Worm (Caenorhabditis elegans) whole organism, young adult: Measurements from ENCODE around the gene W08E12.5.
A peak's percentile ranks its signal among the peaks of the same experiment; 100 is the strongest.

Experiments used
- B0019.2 ChIP-seq: fragments of 200-800 bp; sonication (Bioruptor generic); conservative IDR thresholded peaks from 2 replicates; pipeline ENCODE4 v1.3.6; 2022; ENCODE audit warnings: missing genetic modification reagents, missing genetic modification characterization, missing compliant biosample characterization
- B0035.1 ChIP-seq: sonication (generic microtip); optimal IDR thresholded peaks from 2 replicates; lab custom pipeline; 2016; ENCODE audit warnings: missing genetic modification characterization, mild to moderate bottlenecking, missing compliant biosample characterization, missing genotype, missing genetic modification reagents
- B0261.1 ChIP-seq: sonication (generic microtip); optimal IDR thresholded peaks from 2 replicates; lab custom pipeline; 2016; ENCODE audit warnings: mild to moderate bottlenecking, missing genetic modification characterization, moderate library complexity, missing compliant biosample characterization
- C06A6.2 ChIP-seq: fragments of 200-800 bp; sonication (Bioruptor generic); conservative IDR thresholded peaks from 2 replicates; pipeline ENCODE4 v1.3.6; 2022; ENCODE audit warnings: missing genetic modification characterization, missing compliant biosample characterization
- C17E4.6 ChIP-seq: fragments of 200-800 bp; sonication (Bioruptor generic); IDR thresholded peaks from 2 replicates; pipeline ENCODE4 v1.3.6; 2022; ENCODE audit warnings: missing genetic modification reagents, missing genetic modification characterization, missing compliant biosample characterization
- F39B2.1 ChIP-seq: fragments of 200-800 bp; sonication (Bioruptor generic); IDR thresholded peaks from 2 replicates; pipeline ENCODE4 v1.3.6; 2022; ENCODE audit warnings: missing genetic modification reagents, missing genetic modification characterization, missing compliant biosample characterization
- F52B5.7 ChIP-seq: sonication (generic microtip); optimal IDR thresholded peaks from 2 replicates; lab custom pipeline; 2016; ENCODE audit warnings: mild to moderate bottlenecking, missing genetic modification characterization, missing compliant biosample characterization
- F57C9.4 ChIP-seq: sonication (generic microtip); optimal IDR thresholded peaks from 2 replicates; lab custom pipeline; 2017; ENCODE audit warnings: mild to moderate bottlenecking, missing genetic modification characterization, missing compliant biosample characterization
- K11D2.4 ChIP-seq: fragments of 200-800 bp; sonication (Bioruptor generic); IDR thresholded peaks from 2 replicates; pipeline ENCODE4 v1.3.6; 2022; ENCODE audit warnings: missing genetic modification reagents, missing genetic modification characterization, missing compliant biosample characterization
- T26A5.8 ChIP-seq: sonication (generic microtip); optimal IDR thresholded peaks from 2 replicates; lab custom pipeline; 2016; ENCODE audit warnings: missing genetic modification characterization, missing compliant biosample characterization
- Y53F4B.3 ChIP-seq: fragments of 200-800 bp; sonication (Bioruptor generic); IDR thresholded peaks from 2 replicates; pipeline ENCODE4 v1.3.6; 2022; ENCODE audit warnings: missing genetic modification reagents, missing genetic modification characterization, missing compliant biosample characterization
- Y56A3A.18 ChIP-seq: fragments of 200-800 bp; sonication (Bioruptor generic); IDR thresholded peaks from 2 replicates; pipeline ENCODE4 v1.3.6; 2022; ENCODE audit warnings: missing genetic modification reagents, missing genetic modification characterization, missing compliant biosample characterization
- Y67H2A.10 ChIP-seq: fragments of 200-800 bp; sonication (Bioruptor generic); conservative IDR thresholded peaks from 2 replicates; pipeline ENCODE4 v1.3.6; 2022; ENCODE audit warnings: missing genetic modification reagents, missing genetic modification characterization, missing compliant biosample characterization
- aptf-3 ChIP-seq: fragments of 200-800 bp; sonication (Bioruptor generic); IDR thresholded peaks from 2 replicates; pipeline ENCODE4 v1.3.6; 2022; ENCODE audit warnings: missing genetic modification characterization, missing compliant biosample characterization
- atf-7 ChIP-seq: sonication (generic microtip); optimal IDR thresholded peaks from 2 replicates; lab custom pipeline; 2017; ENCODE audit warnings: mild to moderate bottlenecking, missing genetic modification characterization, missing compliant biosample characterization
- attf-3 ChIP-seq: fragments of 200-800 bp; sonication (Bioruptor generic); conservative IDR thresholded peaks from 2 replicates; pipeline ENCODE4 v1.3.6; 2022; ENCODE audit warnings: missing genetic modification reagents, missing genetic modification characterization, missing compliant biosample characterization
- attf-6 ChIP-seq: fragments of 200-800 bp; sonication (Bioruptor generic); IDR thresholded peaks from 2 replicates; pipeline ENCODE4 v1.3.6; 2022; ENCODE audit warnings: missing genetic modification reagents, missing genetic modification characterization, missing compliant biosample characterization
- ccch-3 ChIP-seq: fragments of 200-800 bp; sonication (Bioruptor generic); optimal IDR thresholded peaks from 2 replicates; lab custom pipeline; 2018; ENCODE audit warnings: mild to moderate bottlenecking, missing genetic modification characterization, missing compliant biosample characterization
- cebp-1 ChIP-seq, 2 experiments: fragments of 200-800 bp in 1 of 2; sonication (Bioruptor generic) in 1 of 2; sonication (generic microtip) in 1 of 2; IDR thresholded peaks in 1 of 2; optimal IDR thresholded peaks in 1 of 2; 2 replicates each; pipeline versions ENCODE4 v1.3.6 to Lab custom; 2017 to 2022; ENCODE audit warnings: missing compliant biosample characterization in 2 of 2, missing genetic modification characterization in 2 of 2, mild to moderate bottlenecking in 1 of 2, missing genetic modification reagents in 1 of 2, moderate library complexity in 1 of 2
- ceh-79 ChIP-seq: sonication (generic microtip); optimal IDR thresholded peaks from 2 replicates; lab custom pipeline; 2017; ENCODE audit warnings: mild to moderate bottlenecking, missing genetic modification characterization, missing compliant biosample characterization
- efl-1 ChIP-seq: fragments of 150-350 bp; optimal IDR thresholded peaks from 2 replicates; lab custom pipeline; 2014; ENCODE audit warnings: missing biosample characterization, missing genetic modification reagents, missing genetic modification characterization
- egrh-3 ChIP-seq: fragments of 200-800 bp; sonication (Bioruptor generic); IDR thresholded peaks from 2 replicates; pipeline ENCODE4 v1.3.6; 2022; ENCODE audit warnings: missing genetic modification reagents, missing genetic modification characterization, missing compliant biosample characterization
- ets-4 ChIP-seq: fragments of 200-800 bp; sonication (Bioruptor generic); optimal IDR thresholded peaks from 2 replicates; lab custom pipeline; 2018; ENCODE audit warnings: mild to moderate bottlenecking, missing genetic modification characterization, missing compliant biosample characterization
- fkh-3 ChIP-seq: sonication (generic microtip); optimal IDR thresholded peaks from 2 replicates; lab custom pipeline; 2016; ENCODE audit warnings: mild to moderate bottlenecking, missing genetic modification characterization, missing compliant biosample characterization
- gei-17 ChIP-seq: fragments of 200-800 bp; sonication (Bioruptor generic); optimal IDR thresholded peaks from 2 replicates; lab custom pipeline; 2018; ENCODE audit warnings: mild to moderate bottlenecking, missing genetic modification characterization, missing compliant biosample characterization
- hlh-12 ChIP-seq: sonication (generic microtip); optimal IDR thresholded peaks from 2 replicates; lab custom pipeline; 2016; ENCODE audit warnings: missing genetic modification characterization, missing compliant biosample characterization
- hlh-26 ChIP-seq: fragments of 200-800 bp; sonication (Bioruptor generic); conservative IDR thresholded peaks from 2 replicates; pipeline ENCODE4 v1.3.6; 2022; ENCODE audit warnings: missing genetic modification reagents, missing genetic modification characterization, missing compliant biosample characterization
- lin-26 ChIP-seq: fragments of 200-800 bp; sonication (Bioruptor generic); IDR thresholded peaks from 2 replicates; pipeline ENCODE4 v1.3.6; 2022; ENCODE audit warnings: missing genetic modification reagents, missing genetic modification characterization, missing compliant biosample characterization
- lin-35 ChIP-seq, 3 experiments: fragments of 150-350 bp in 2 of 3; sonication (generic microtip) in 1 of 3; optimal IDR thresholded peaks; 2 replicates each; lab custom pipeline; 2014 to 2018; ENCODE audit warnings: missing biosample characterization in 3 of 3, missing genetic modification characterization in 3 of 3, missing genetic modification reagents in 3 of 3
- lir-1 ChIP-seq: fragments of 200-800 bp; sonication (Bioruptor generic); conservative IDR thresholded peaks from 2 replicates; pipeline ENCODE4 v1.3.6; 2022; ENCODE audit warnings: missing genetic modification reagents, missing genetic modification characterization, missing compliant biosample characterization
- madf-10 ChIP-seq: sonication (generic microtip); optimal IDR thresholded peaks from 2 replicates; lab custom pipeline; 2016; ENCODE audit warnings: mild to moderate bottlenecking, missing genetic modification characterization, missing compliant biosample characterization
- mes-4 ChIP-seq: sonication (generic microtip); optimal IDR thresholded peaks from 2 replicates; lab custom pipeline; 2016; ENCODE audit warnings: missing genotype, missing genetic modification characterization, missing compliant biosample characterization
- mxl-1 ChIP-seq: sonication (generic microtip); optimal IDR thresholded peaks from 2 replicates; lab custom pipeline; 2016; ENCODE audit warnings: missing genetic modification characterization, missing compliant biosample characterization
- nhr-90 ChIP-seq: sonication (generic microtip); optimal IDR thresholded peaks from 2 replicates; lab custom pipeline; 2016; ENCODE audit warnings: missing genotype, mild to moderate bottlenecking, missing genetic modification characterization, missing compliant biosample characterization
- rcor-1 ChIP-seq: fragments of 200-800 bp; sonication (Bioruptor generic); IDR thresholded peaks from 2 replicates; pipeline ENCODE4 v1.3.6; 2022; ENCODE audit warnings: missing genetic modification reagents, missing genetic modification characterization, missing compliant biosample characterization
- repo-1 ChIP-seq: sonication (generic microtip); optimal IDR thresholded peaks from 2 replicates; lab custom pipeline; 2017; ENCODE audit warnings: mild to moderate bottlenecking, missing genetic modification characterization, missing compliant biosample characterization
- somi-1 ChIP-seq: fragments of 200-800 bp; sonication (Bioruptor generic); optimal IDR thresholded peaks from 2 replicates; lab custom pipeline; 2018; ENCODE audit warnings: mild to moderate bottlenecking, missing genetic modification characterization, missing compliant biosample characterization
- tlf-1 ChIP-seq: fragments of 200-800 bp; sonication (Bioruptor generic); optimal IDR thresholded peaks from 2 replicates; lab custom pipeline; 2018; ENCODE audit warnings: mild to moderate bottlenecking, missing genetic modification characterization, missing compliant biosample characterization
- unc-130 ChIP-seq: sonication (generic microtip); optimal IDR thresholded peaks from 2 replicates; lab custom pipeline; 2016; ENCODE audit warnings: missing genetic modification reagents, missing genetic modification characterization, missing compliant biosample characterization
- unc-62 ChIP-seq: fragments of 150-350 bp; optimal IDR thresholded peaks from 2 replicates; lab custom pipeline; 2014; ENCODE audit warnings: missing biosample characterization, missing genetic modification reagents, missing genetic modification characterization
- xnd-1 ChIP-seq: sonication (generic microtip); optimal IDR thresholded peaks from 2 replicates; lab custom pipeline; 2016; ENCODE audit warnings: missing genotype, missing genetic modification reagents, missing genetic modification characterization, missing compliant biosample characterization
- ztf-3 ChIP-seq: fragments of 200-800 bp; sonication (Bioruptor generic); optimal IDR thresholded peaks from 2 replicates; lab custom pipeline; 2018; ENCODE audit warnings: mild to moderate bottlenecking, missing genetic modification characterization, missing compliant biosample characterization

W08E12.5 gene

DNA sequence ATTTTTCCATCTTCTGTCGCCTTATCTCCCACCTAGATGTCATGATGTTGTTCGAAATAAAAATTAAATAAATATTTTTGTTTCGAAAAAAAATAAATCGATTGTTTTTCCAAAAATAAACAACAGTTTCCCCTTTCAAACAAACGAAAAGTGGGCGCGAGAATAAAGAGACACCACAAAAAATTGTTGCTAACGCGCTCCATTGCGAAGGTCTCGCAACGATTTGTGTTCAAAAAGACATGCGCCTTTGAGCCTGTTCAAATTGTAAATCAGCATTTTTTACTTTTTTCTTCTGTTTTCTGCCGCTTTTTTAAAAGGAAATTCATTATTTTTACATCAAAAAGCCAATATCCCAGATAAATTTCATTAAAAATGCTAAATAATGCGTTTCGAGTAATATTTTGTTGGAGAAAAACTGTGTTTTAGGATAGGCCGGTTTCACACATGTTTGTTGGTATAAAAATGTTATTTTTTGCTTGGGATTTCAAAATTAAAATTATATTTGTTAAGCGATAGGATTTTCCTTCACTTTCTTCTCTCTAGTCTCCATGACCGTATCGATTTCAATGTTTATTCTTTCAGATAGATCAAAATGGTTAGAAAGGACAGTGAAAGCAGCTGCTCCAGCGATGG, 5.9 kb upstream of the W08E12.5 start, which contains the start of gene W08E12.7 (continued):
- TF ChIP-seq mxl-1 = no peak
- no peak for TF ChIP-seq unc-62 (GFP tag; lab: Kevin White, UChicago)
- peak; percentile 93 for TF ChIP-seq B0019.2 (GFP tag; lab: Robert Waterston, UW)
- no peak for TF ChIP-seq C06A6.2 (GFP tag; lab: Robert Waterston, UW)
- peak; percentile 89 for TF ChIP-seq rcor-1 (GFP tag; lab: Robert Waterston, UW)
- peak; percentile 52 for TF ChIP-seq nhr-90 (tag; lab: Kevin White, UChicago)
- peak; percentile 12 for TF ChIP-seq somi-1 (GFP tag; lab: Kevin White, UChicago)
- TF ChIP-seq F57C9.4 = no peak
- peak; percentile 44; the same call in 1 of the 2 replicates for TF ChIP-seq lin-26
- no peak for TF ChIP-seq mes-4 (tag; lab: Kevin White, UChicago)
- TF ChIP-seq ceh-79 = no peak
- no peak for TF ChIP-seq B0035.1 (tag; lab: Kevin White, UChicago)
- TF ChIP-seq ets-4 (GFP tag; lab: Kevin White, UChicago) = no peak
- TF ChIP-seq egrh-3 = no peak
- 0 out of 2 replicates have a peak, but pooled peaks have one; percentile 38 for TF ChIP-seq attf-6
- TF ChIP-seq efl-1 (GFP tag; lab: Kevin White, UChicago) = peak; percentile 94
- no peak for TF ChIP-seq fkh-3 (tag; lab: Kevin White, UChicago)
- TF ChIP-seq lir-1 (GFP tag; lab: Robert Waterston, UW) = peak; percentile 89
- peak; percentile 14 for TF ChIP-seq atf-7 (tag; lab: Kevin White, UChicago)
- no peak for TF ChIP-seq T26A5.8 (tag; lab: Kevin White, UChicago)
- no peak for TF ChIP-seq hlh-12 (tag; lab: Kevin White, UChicago)
- no peak for TF ChIP-seq repo-1 (tag; lab: Kevin White, UChicago)
- no peak for TF ChIP-seq ztf-3 (GFP tag; lab: Kevin White, UChicago)
- TF ChIP-seq unc-130 (GFP tag; lab: Kevin White, UChicago) = peak; percentile 91
- TF ChIP-seq Y56A3A.18 (GFP tag; lab: Robert Waterston, UW) = no peak
- no peak for TF ChIP-seq gei-17 (GFP tag; lab: Kevin White, UChicago)
- TF ChIP-seq F52B5.7 (tag; lab: Kevin White, UChicago) = no peak
- TF ChIP-seq xnd-1 (tag; lab: Kevin White, UChicago) = peak; percentile 61
- peak; percentile 28; the same call in 1 of the 2 replicates for TF ChIP-seq cebp-1 (GFP tag; IDR thresholded peaks at IDR 0.05; lab: Robert Waterston, UW)
- peak; percentile 85 for TF ChIP-seq cebp-1 (tag; optimal IDR thresholded peaks at IDR 0.05; lab: Kevin White, UChicago)
- peak; percentile 76 for TF ChIP-seq madf-10 (tag; lab: Kevin White, UChicago)
- TF ChIP-seq Y53F4B.3 (GFP tag; lab: Robert Waterston, UW) = peak; percentile 67
- TF ChIP-seq B0261.1 (tag; lab: Kevin White, UChicago) = peak; percentile 18
- TF ChIP-seq lin-35 (GFP tag; optimal IDR thresholded peaks at IDR 0.05; lab: Kevin White, UChicago) = peak; percentile 36 to 93 (median 36)
- TF ChIP-seq K11D2.4 (GFP tag; lab: Robert Waterston, UW) = peak; percentile 83
- TF ChIP-seq F39B2.1 (GFP tag; lab: Robert Waterston, UW) = no peak
- no peak for TF ChIP-seq hlh-26 (GFP tag; lab: Robert Waterston, UW)
- no peak for TF ChIP-seq ccch-3 (GFP tag; lab: Kevin White, UChicago)
- no peak for TF ChIP-seq aptf-3
- TF ChIP-seq attf-3 (GFP tag; lab: Robert Waterston, UW) = peak; percentile 74
- TF ChIP-seq C17E4.6 (GFP tag; lab: Robert Waterston, UW) = 0 out of 2 replicates have a peak, but pooled peaks have one; percentile 22
- peak; percentile 85 for TF ChIP-seq Y67H2A.10
- peak; percentile 92 for TF ChIP-seq tlf-1
- TF ChIP-seq, all 124 proteins: peak for 75
